Fruit fly (Drosophila melanogaster) whole organism, embryonic: Measurements from ENCODE around the gene Polr3F.

ENCODE experiments used
- Side ChIP-seq: fragments of 200-800 bp; sonication (Bioruptor generic); optimal IDR thresholded peaks from 2 replicates; lab custom pipeline; 2016; ENCODE audit warnings: missing biosample characterization, missing genetic modification characterization
- h ChIP-seq: fragments of >200 bp; optimal IDR thresholded peaks from 2 replicates; lab custom pipeline; 2017

dm6 chr3R:22368077-22368776 lies 1.1 kb upstream of the Polr3F start:
- TF ChIP-seq Side (GFP tag; lab: Kevin White, UChicago) (no peak), h (lab: Kevin White, UChicago) (no peak)
